Fruit fly (Drosophila melanogaster): ENCODE measurements around the gene CG11034.

Gene CG11034

dm6 chr2L:5818343-5818742 lies 13.1 kb downstream of the CG11034 start, which contains the start of gene COX6CL:
Gene COX6CL, minus strand, starts transcription at chr2L:5818443.
- TF ChIP-seq achi (GFP tag; optimal IDR thresholded peaks at IDR 0.05): no peak
- TF ChIP-seq CG11762 (GFP tag; optimal IDR thresholded peaks at IDR 0.05; ENCODE audit: insufficient read depth): no peak
- TF ChIP-seq cyc (GFP tag; optimal IDR thresholded peaks at IDR 0.05): no peak
- TF ChIP-seq CG9139 (GFP tag; optimal IDR thresholded peaks at IDR 0.05): no peak
- no peak for TF ChIP-seq Sox14 (GFP tag; optimal IDR thresholded peaks at IDR 0.05)

dm6 chr2L:5820930-5821329 lies 15.7 kb downstream of the CG11034 start:
- no peak for TF ChIP-seq acj6 (GFP tag; optimal IDR thresholded peaks at IDR 0.05)
- TF ChIP-seq pdm3 (GFP tag; optimal IDR thresholded peaks at IDR 0.05): no peak
- TF ChIP-seq Blimp-1 (GFP tag; optimal IDR thresholded peaks at IDR 0.05): no peak
- no peak for TF ChIP-seq cyc (GFP tag; optimal IDR thresholded peaks at IDR 0.05)

- TF ChIP-seq fd85E (GFP tag; optimal IDR thresholded peaks at IDR 0.05): no peak
- no peak for TF ChIP-seq pdm3 (GFP tag; optimal IDR thresholded peaks at IDR 0.05)
- no peak for TF ChIP-seq CG11902 (GFP tag; optimal IDR thresholded peaks at IDR 0.05)
- TF ChIP-seq CG6163 (GFP tag; IDR thresholded peaks at IDR 0.05): no peak
- no peak for TF ChIP-seq CG6792 (GFP tag; optimal IDR thresholded peaks at IDR 0.05)
- TF ChIP-seq dsx (GFP tag; optimal IDR thresholded peaks at IDR 0.05; ENCODE audit: poor library complexity, severe bottlenecking): no peak
- no peak for TF ChIP-seq CG11294 (GFP tag; IDR thresholded peaks at IDR 0.05)
- TF ChIP-seq CG31627 (GFP tag; optimal IDR thresholded peaks at IDR 0.05): no peak
Measured at dm6 chr2L:5823704-5824103, 18.5 kb downstream of the CG11034 start, which contains the start of gene TrissinR. Gene TrissinR, plus strand, starts transcription at chr2L:5824004.

- TF ChIP-seq Hr4 (GFP tag; optimal IDR thresholded peaks at IDR 0.05) (no peak), lz (GFP tag; optimal IDR thresholded peaks at IDR 0.05) (no peak), CG32006 (GFP tag; optimal IDR thresholded peaks at IDR 0.05) (no peak), salr (GFP tag; optimal IDR thresholded peaks at IDR 0.05) (no peak), CG10669 (GFP tag; optimal IDR thresholded peaks at IDR 0.05) (no peak), Blimp-1 (GFP tag; optimal IDR thresholded peaks at IDR 0.05) (no peak), CG7368 (GFP tag; optimal IDR thresholded peaks at IDR 0.05) (no peak), CG4318 (GFP tag; optimal IDR thresholded peaks at IDR 0.05) (no peak), CG6854 (GFP tag; optimal IDR thresholded peaks at IDR 0.05) (no peak), Sox15 (GFP tag; optimal IDR thresholded peaks at IDR 0.05) (no peak)
Measured at dm6 chr2L:5856786-5857185, 51.6 kb downstream of the CG11034 start.

Measured in whole organism, prepupa.